Fruit fly (Drosophila melanogaster): ENCODE measurements around the gene Rab18.

dm6 chrX:5690216-5690523 lies 18.6 kb upstream of the Rab18 start:
- TF ChIP-seq CG8478 (optimal IDR thresholded peaks at IDR 0.05) (no peak), CTCF (optimal IDR thresholded peaks at IDR 0.05) (no peak)
